Worm (Caenorhabditis elegans): ENCODE data around the gene B0244.15.

- TF ChIP-seq drap-1 (GFP tag; optimal IDR thresholded peaks at IDR 0.05) (no peak), ham-2 (GFP tag; optimal IDR thresholded peaks at IDR 0.05) (no peak), nhr-237 (tag; optimal IDR thresholded peaks at IDR 0.05) (no peak), mep-1 (tag; optimal IDR thresholded peaks at IDR 0.05) (no peak), lsy-2 (tag; optimal IDR thresholded peaks at IDR 0.05) (no peak), snpc-4 (tag; optimal IDR thresholded peaks at IDR 0.05) (no peak), bed-3 (GFP tag; optimal IDR thresholded peaks at IDR 0.05) (no peak), unc-62 (GFP tag; optimal IDR thresholded peaks at IDR 0.05) (no peak)
Observed at ce11 chrIII:5717173-5717748, 25.9 kb upstream of the B0244.15 start.
